Worm (Caenorhabditis elegans): ENCODE data around the gene F49C12.12.

- TF ChIP-seq snpc-1.1 (tag; optimal IDR thresholded peaks at IDR 0.05; ENCODE audit: insufficient read depth) (no peak), F57C9.4 (tag; optimal IDR thresholded peaks at IDR 0.05) (no peak), atf-7 (tag; optimal IDR thresholded peaks at IDR 0.05) (no peak), F37B4.10 (GFP tag; IDR thresholded peaks at IDR 0.05) (no peak), Y53F4B.3 (GFP tag; IDR thresholded peaks at IDR 0.05) (no peak), T26A5.8 (tag; optimal IDR thresholded peaks at IDR 0.05) (no peak), ama-1 (optimal IDR thresholded peaks at IDR 0.05) (no peak), ama-1 (GFP tag; optimal IDR thresholded peaks at IDR 0.05) (no peak), hsf-1 (GFP tag; IDR thresholded peaks at IDR 0.05) (no peak)
Observed at ce11 chrIV:9300127-9300526, 20.8 kb downstream of the F49C12.12 start, which contains the start of gene F49C12.3.
